Worm (Caenorhabditis elegans) whole organism, L4 larva: ENCODE measurements around the gene K10D11.4.
A peak's percentile ranks its signal among the peaks of the same experiment; 100 is the strongest.

Source experiments
- F37D6.2 ChIP-seq: sonication (generic microtip); optimal IDR thresholded peaks from 2 replicates; lab custom pipeline; 2016; ENCODE audit warnings: mild to moderate bottlenecking, missing genetic modification characterization, missing compliant biosample characterization
- Y105C5A.15 ChIP-seq: fragments of 200-800 bp; sonication (Bioruptor generic); IDR thresholded peaks from 2 replicates; pipeline ENCODE4 v1.3.6; 2022; ENCODE audit warnings: missing genetic modification characterization, missing compliant biosample characterization
- Y5F2A.4 ChIP-seq: fragments of 200-800 bp; sonication (Bioruptor generic); optimal IDR thresholded peaks from 2 replicates; lab custom pipeline; 2018; ENCODE audit warnings: mild to moderate bottlenecking, missing genetic modification characterization, missing compliant biosample characterization
- Y75B8A.6 ChIP-seq: fragments of 200-800 bp; sonication (Bioruptor generic); IDR thresholded peaks from 2 replicates; pipeline ENCODE4 v1.3.6; 2022; ENCODE audit warnings: missing genetic modification reagents, missing genetic modification characterization, missing compliant biosample characterization
- ZK337.2 ChIP-seq: fragments of 200-800 bp; sonication (Bioruptor generic); IDR thresholded peaks from 2 replicates; pipeline ENCODE4 v1.3.6; 2022; ENCODE audit warnings: missing genetic modification reagents, missing genetic modification characterization, missing compliant biosample characterization
- aha-1 ChIP-seq: fragments of 150-350 bp; peaks from one replicate; lab custom pipeline; 2014; ENCODE audit warnings: missing biosample characterization, missing genetic modification characterization
- ama-1 ChIP-seq: fragments of 150-350 bp; optimal IDR thresholded peaks from 2 replicates; lab custom pipeline; 2014; ENCODE audit warnings: inconsistent platforms, mixed read lengths
- arid-1 ChIP-seq: fragments of 200-800 bp; sonication (Bioruptor generic); conservative IDR thresholded peaks from 2 replicates; pipeline ENCODE4 v1.3.6; 2022; ENCODE audit warnings: missing genetic modification reagents, missing genetic modification characterization, missing compliant biosample characterization
- ceh-32 ChIP-seq: sonication (generic microtip); optimal IDR thresholded peaks from 2 replicates; lab custom pipeline; 2016; ENCODE audit warnings: mild to moderate bottlenecking, missing genetic modification characterization, missing compliant biosample characterization; ENCODE audit not compliant: poor library complexity
- ceh-82 ChIP-seq: sonication (generic microtip); optimal IDR thresholded peaks from 2 replicates; lab custom pipeline; 2017; ENCODE audit warnings: missing biosample characterization, missing genetic modification characterization
- ces-1 ChIP-seq: fragments of 150-350 bp; sonication (generic microtip); optimal IDR thresholded peaks from 4 replicates; lab custom pipeline; 2014; ENCODE audit warnings: missing biosample characterization, missing genetic modification reagents, missing genetic modification characterization
- cey-2 ChIP-seq: sonication (generic microtip); optimal IDR thresholded peaks from 3 replicates; lab custom pipeline; 2017; ENCODE audit warnings: missing genetic modification characterization, mild to moderate bottlenecking, missing compliant biosample characterization, antibody characterized with exemption, borderline replicate concordance; ENCODE audit not compliant: insufficient read depth
- dmd-8 ChIP-seq: fragments of 200-800 bp; sonication (Bioruptor generic); IDR thresholded peaks from 2 replicates; pipeline ENCODE4 v1.3.6; 2022; ENCODE audit warnings: missing genetic modification characterization, missing compliant biosample characterization
- dmd-9 ChIP-seq: fragments of 200-800 bp; sonication (Bioruptor generic); IDR thresholded peaks from 2 replicates; pipeline ENCODE4 v1.3.6; 2022; ENCODE audit warnings: missing genetic modification reagents, missing genetic modification characterization, missing compliant biosample characterization
- dve-1 ChIP-seq: sonication (generic microtip); optimal IDR thresholded peaks from 2 replicates; lab custom pipeline; 2017; ENCODE audit warnings: antibody characterized with exemption, mild to moderate bottlenecking, missing genetic modification characterization, missing compliant biosample characterization; ENCODE audit not compliant: insufficient read depth
- egl-27 ChIP-seq: sonication (generic microtip); optimal IDR thresholded peaks from 3 replicates; lab custom pipeline; 2017; ENCODE audit warnings: missing biosample characterization, missing genetic modification reagents, missing genetic modification characterization
- fkh-10 ChIP-seq: fragments of 150-350 bp; optimal IDR thresholded peaks from 2 replicates; lab custom pipeline; 2014; ENCODE audit warnings: missing biosample characterization, missing genetic modification reagents, missing genetic modification characterization
- gei-8 ChIP-seq: fragments of 200-800 bp; sonication (Bioruptor generic); optimal IDR thresholded peaks from 2 replicates; lab custom pipeline; 2018; ENCODE audit warnings: mild to moderate bottlenecking, missing genetic modification characterization, missing compliant biosample characterization
- hlh-11 ChIP-seq: fragments of 200-800 bp; sonication (Bioruptor generic); optimal IDR thresholded peaks from 2 replicates; lab custom pipeline; 2018; ENCODE audit warnings: mild to moderate bottlenecking, missing genetic modification characterization, missing compliant biosample characterization
- hmg-1.1 ChIP-seq: fragments of 200-800 bp; sonication (Bioruptor generic); IDR thresholded peaks from 2 replicates; pipeline ENCODE4 v1.3.6; 2022; ENCODE audit warnings: missing genetic modification reagents, missing genetic modification characterization, missing compliant biosample characterization
- lin-29 ChIP-seq: fragments of 200-800 bp; sonication (Bioruptor generic); IDR thresholded peaks from 2 replicates; pipeline ENCODE4 v1.3.6; 2022; ENCODE audit warnings: missing genetic modification reagents, missing genetic modification characterization, missing compliant biosample characterization
- lin-38 ChIP-seq: fragments of 200-800 bp; sonication (Bioruptor generic); IDR thresholded peaks from 2 replicates; pipeline ENCODE4 v1.3.6; 2022; ENCODE audit warnings: missing genetic modification reagents, missing genetic modification characterization, missing compliant biosample characterization
- lin-39 ChIP-seq: fragments of 150-350 bp; optimal IDR thresholded peaks from 2 replicates; lab custom pipeline; 2014; ENCODE audit warnings: missing biosample characterization, missing genetic modification reagents, missing genetic modification characterization
- lsy-2 ChIP-seq, 2 experiments: fragments of 150-350 bp in 1 of 2; sonication (generic microtip) in 1 of 2; optimal IDR thresholded peaks; 2 replicates each; lab custom pipeline; 2014 to 2017; ENCODE audit warnings: missing biosample characterization in 2 of 2, missing genetic modification characterization in 2 of 2
- mdl-1 ChIP-seq, 2 experiments: fragments of 150-350 bp in 1 of 2; sonication (generic microtip) in 1 of 2; optimal IDR thresholded peaks; 2 replicates each; lab custom pipeline; 2014 to 2017; ENCODE audit warnings: missing biosample characterization in 2 of 2, missing genetic modification characterization in 2 of 2
- mep-1 ChIP-seq: fragments of 150-350 bp; sonication (generic microtip); optimal IDR thresholded peaks from 3 replicates; lab custom pipeline; 2014; ENCODE audit warnings: missing biosample characterization, missing genetic modification characterization
- mes-2 ChIP-seq: sonication (generic microtip); optimal IDR thresholded peaks from 2 replicates; lab custom pipeline; 2016; ENCODE audit warnings: missing genotype, mild to moderate bottlenecking, missing genetic modification characterization, missing compliant biosample characterization; ENCODE audit not compliant: poor library complexity, severe bottlenecking
- mxl-2 ChIP-seq: fragments of 200-800 bp; sonication (Bioruptor generic); conservative IDR thresholded peaks from 2 replicates; pipeline ENCODE4 v1.3.6; 2022; ENCODE audit warnings: missing genetic modification reagents, missing genetic modification characterization, missing compliant biosample characterization
- mxl-3 ChIP-seq: fragments of 200-800 bp; sonication (Bioruptor generic); optimal IDR thresholded peaks from 2 replicates; lab custom pipeline; 2018; ENCODE audit warnings: mild to moderate bottlenecking, missing genetic modification characterization, missing compliant biosample characterization
- nhr-11 ChIP-seq: fragments of 150-350 bp; optimal IDR thresholded peaks from 2 replicates; lab custom pipeline; 2014; ENCODE audit warnings: missing biosample characterization, missing genetic modification characterization
- nhr-28 ChIP-seq: fragments of 150-350 bp; optimal IDR thresholded peaks from 2 replicates; lab custom pipeline; 2014; ENCODE audit warnings: missing biosample characterization, missing genetic modification characterization
- nhr-41 ChIP-seq: fragments of 200-800 bp; sonication (Bioruptor generic); IDR thresholded peaks from 2 replicates; pipeline ENCODE4 v1.3.6; 2022; ENCODE audit warnings: missing genetic modification reagents, missing genetic modification characterization, missing compliant biosample characterization
- nhr-42 ChIP-seq: fragments of 200-800 bp; sonication (Bioruptor generic); IDR thresholded peaks from 2 replicates; pipeline ENCODE4 v1.3.6; 2022; ENCODE audit warnings: missing genetic modification characterization, missing compliant biosample characterization
- nhr-6 ChIP-seq: fragments of 150-350 bp; optimal IDR thresholded peaks from 2 replicates; lab custom pipeline; 2014; ENCODE audit warnings: missing biosample characterization, missing genetic modification characterization
- nhr-76 ChIP-seq: fragments of 150-350 bp; optimal IDR thresholded peaks from 2 replicates; lab custom pipeline; 2014; ENCODE audit warnings: missing biosample characterization, missing genetic modification characterization
- nhr-77 ChIP-seq: fragments of 150-350 bp; optimal IDR thresholded peaks from 2 replicates; lab custom pipeline; 2014; ENCODE audit warnings: missing biosample characterization, missing genetic modification characterization
- pha-4 ChIP-seq, 2 experiments: fragments of 150-350 bp in 1 of 2; fragments of 200-800 bp in 1 of 2; sonication (Bioruptor generic) in 1 of 2; IDR thresholded peaks in 1 of 2; optimal IDR thresholded peaks in 1 of 2; 2 replicates each; pipeline versions ENCODE4 v1.3.6 to Lab custom; 2014 to 2022; ENCODE audit warnings: missing genetic modification characterization in 2 of 2, missing genetic modification reagents in 2 of 2, missing biosample characterization in 1 of 2, missing compliant biosample characterization in 1 of 2
- sdz-12 ChIP-seq: fragments of 200-800 bp; sonication (Bioruptor generic); optimal IDR thresholded peaks from 2 replicates; lab custom pipeline; 2018; ENCODE audit warnings: mild to moderate bottlenecking, missing genetic modification characterization, missing compliant biosample characterization
- set-16 ChIP-seq: fragments of 200-800 bp; sonication (Bioruptor generic); IDR thresholded peaks from 2 replicates; pipeline ENCODE4 v1.3.6; 2022; ENCODE audit warnings: missing genetic modification reagents, missing genetic modification characterization, missing compliant biosample characterization
- spr-1 ChIP-seq: sonication (generic microtip); optimal IDR thresholded peaks from 2 replicates; lab custom pipeline; 2016; ENCODE audit warnings: mild to moderate bottlenecking, missing genetic modification characterization, missing compliant biosample characterization
- spr-3 ChIP-seq: fragments of 200-800 bp; sonication (Bioruptor generic); optimal IDR thresholded peaks from 2 replicates; lab custom pipeline; 2018; ENCODE audit warnings: mild to moderate bottlenecking, missing genetic modification characterization, missing compliant biosample characterization
- tag-97 ChIP-seq: fragments of 200-800 bp; sonication (Bioruptor generic); IDR thresholded peaks from 2 replicates; pipeline ENCODE4 v1.3.6; 2022; ENCODE audit warnings: missing genetic modification characterization, missing compliant biosample characterization
- unc-62 ChIP-seq, 3 experiments: fragments of 150-350 bp in 1 of 3; sonication (generic microtip); optimal IDR thresholded peaks in 2 of 3; peaks in 1 of 3; 1 replicate in 1 of 3; 2 replicates in 2 of 3; lab custom pipeline; 2014 to 2017; ENCODE audit warnings: missing biosample characterization in 3 of 3, missing genetic modification characterization in 3 of 3, missing genetic modification reagents in 3 of 3, missing genotype in 1 of 3
- zip-2 ChIP-seq: fragments of 150-350 bp; optimal IDR thresholded peaks from 2 replicates; lab custom pipeline; 2014; ENCODE audit warnings: missing biosample characterization, missing genetic modification characterization
- ztf-7 ChIP-seq: fragments of 150-350 bp; optimal IDR thresholded peaks from 2 replicates; lab custom pipeline; 2014; ENCODE audit warnings: missing biosample characterization, missing genetic modification characterization

Gene K10D11.4

DNA sequence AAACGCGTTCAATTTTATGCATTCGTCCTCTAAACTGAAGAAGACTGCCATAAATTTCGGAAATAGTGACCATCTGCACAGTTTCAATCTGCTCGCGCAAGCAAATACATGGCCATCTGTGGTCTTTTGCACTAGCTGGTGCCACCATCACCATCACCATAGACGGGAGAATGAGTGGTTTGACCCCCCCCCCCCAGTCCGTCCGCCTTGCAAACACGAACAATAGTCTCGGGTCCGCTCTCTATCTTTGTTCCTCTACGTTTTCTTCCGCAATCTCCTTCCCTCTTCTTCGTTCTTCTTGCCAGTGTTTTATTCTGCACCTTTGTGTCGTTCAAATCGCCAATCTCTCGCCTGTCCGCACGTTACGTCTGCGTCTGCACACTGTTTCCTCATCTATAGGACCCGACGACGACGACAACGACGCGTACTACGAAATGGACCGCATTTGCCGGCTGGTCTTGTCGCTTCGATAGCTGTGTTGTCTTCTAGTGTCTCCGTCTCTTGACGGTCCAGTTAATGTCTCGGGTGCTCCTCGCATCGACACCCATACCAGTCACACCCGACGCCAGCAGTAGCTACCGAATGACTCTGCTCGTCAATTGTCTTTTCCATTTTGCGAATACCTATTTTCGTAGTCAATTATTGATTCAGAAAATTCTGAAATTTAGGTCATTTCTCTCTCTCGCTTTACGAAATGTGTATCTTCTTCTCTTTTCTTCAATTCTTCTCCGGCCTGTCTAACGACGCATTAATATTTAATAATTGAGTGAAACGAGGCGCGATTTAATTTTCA is 35.6 kb upstream of the K10D11.4 start:
- TF ChIP-seq nhr-6 (tag; lab: Kevin White, UChicago) (no peak), set-16 (no peak), hmg-1.1 (GFP tag; lab: Robert Waterston, UW) (peak; percentile 44; the same call in 1 of the 2 replicates), unc-62 (GFP tag; optimal IDR thresholded peaks at IDR 0.05 in 1 of 2; lab: Kevin White, UChicago) (peak in 1 of 2 experiments; percentile 79), unc-62 (tag; optimal IDR thresholded peaks at IDR 0.05; lab: Kevin White, UChicago) (no peak), mep-1 (peak; percentile 43), lin-38 (GFP tag; lab: Robert Waterston, UW) (no peak; the same call in 1 of the 2 replicates), nhr-28 (peak; percentile 22), hlh-11 (tag; lab: Kevin White, UChicago) (peak; percentile 51), aha-1 (tag; lab: Kevin White, UChicago) (peak; percentile 32), ztf-7 (tag; lab: Kevin White, UChicago) (no peak), mxl-2 (GFP tag; lab: Robert Waterston, UW) (no peak), tag-97 (GFP tag; lab: Robert Waterston, UW) (no peak), Y105C5A.15 (no peak), spr-3 (no peak), gei-8 (GFP tag; lab: Kevin White, UChicago) (peak; percentile 14), ceh-32 (tag; lab: Kevin White, UChicago) (no peak), mdl-1 (tag; optimal IDR thresholded peaks at IDR 0.05; lab: Kevin White, UChicago) (peak in 1 of 2 experiments; percentile 30), nhr-77 (tag; lab: Kevin White, UChicago) (no peak), Y75B8A.6 (GFP tag; lab: Robert Waterston, UW) (no peak), dmd-9 (GFP tag; lab: Robert Waterston, UW) (no peak), sdz-12 (GFP tag; lab: Kevin White, UChicago) (no peak), nhr-76 (no peak), fkh-10 (GFP tag; lab: Kevin White, UChicago) (peak; percentile 3), dve-1 (no peak), F37D6.2 (tag; lab: Kevin White, UChicago) (no peak), nhr-11 (tag; lab: Kevin White, UChicago) (no peak), ces-1 (GFP tag; lab: Kevin White, UChicago) (no peak), cey-2 (tag; lab: Kevin White, UChicago) (no peak), lin-29 (GFP tag; lab: Robert Waterston, UW) (no peak), pha-4 (GFP tag; IDR thresholded peaks at IDR 0.05; lab: Robert Waterston, UW) (no peak), pha-4 (tag; optimal IDR thresholded peaks at IDR 0.05; lab: Kevin White, UChicago) (no peak), ZK337.2 (GFP tag; lab: Robert Waterston, UW) (no peak), nhr-41 (GFP tag; lab: Robert Waterston, UW) (no peak), lsy-2 (tag; optimal IDR thresholded peaks at IDR 0.05; lab: Kevin White, UChicago) (no peak), lin-39 (tag; lab: Kevin White, UChicago) (no peak), ama-1 (lab: Kevin White, UChicago) (no peak), dmd-8 (no peak), arid-1 (GFP tag; lab: Robert Waterston, UW) (no peak), zip-2 (no peak), Y5F2A.4 (GFP tag; lab: Kevin White, UChicago) (no peak), egl-27 (tag; lab: Kevin White, UChicago) (no peak), nhr-42 (GFP tag; lab: Robert Waterston, UW) (0 out of 2 replicates have a peak, but pooled peaks have one; percentile 25), spr-1 (tag; lab: Kevin White, UChicago) (peak; percentile 6), ceh-82 (no peak), mxl-3 (GFP tag; lab: Kevin White, UChicago) (peak; percentile 32), mes-2 (peak; percentile 27)
